Worm (Caenorhabditis elegans) whole organism, L3 larva: ENCODE results near the gene ops-1.
A peak's percentile ranks its signal among the peaks of the same experiment; 100 is the strongest.
"Not testable (repeated sequence)": the region's sequence is repeated elsewhere in the genome, so short reads cannot be mapped to it uniquely, and the experiment has no call there.

Experiments used
- R02D3.7 ChIP-seq: fragments of 150-350 bp; optimal IDR thresholded peaks from 2 replicates; lab custom pipeline; 2014; ENCODE audit warnings: missing biosample characterization, missing genetic modification characterization
- ZK546.5 ChIP-seq: sonication (generic microtip); optimal IDR thresholded peaks from 2 replicates; lab custom pipeline; 2017; ENCODE audit warnings: missing biosample characterization, missing genetic modification characterization
- ceh-16 ChIP-seq: sonication (generic microtip); optimal IDR thresholded peaks from 2 replicates; lab custom pipeline; 2017; ENCODE audit warnings: missing biosample characterization, missing genetic modification characterization
- ceh-28 ChIP-seq: fragments of 150-350 bp; optimal IDR thresholded peaks from 2 replicates; lab custom pipeline; 2014; ENCODE audit warnings: missing biosample characterization, missing genetic modification reagents, missing genetic modification characterization
- ceh-9 ChIP-seq: sonication (generic microtip); optimal IDR thresholded peaks from 2 replicates; lab custom pipeline; 2018; ENCODE audit warnings: missing biosample characterization, missing genetic modification characterization
- daf-12 ChIP-seq: fragments of 150-350 bp; optimal IDR thresholded peaks from 2 replicates; lab custom pipeline; 2014; ENCODE audit warnings: missing biosample characterization, missing genetic modification reagents, missing genetic modification characterization
- egl-5 ChIP-seq: fragments of 150-350 bp; optimal IDR thresholded peaks from 2 replicates; lab custom pipeline; 2017; ENCODE audit warnings: missing biosample characterization, missing genetic modification reagents, missing genetic modification characterization, inconsistent platforms
- elt-1 ChIP-seq: fragments of 150-350 bp; optimal IDR thresholded peaks from 2 replicates; lab custom pipeline; 2014; ENCODE audit warnings: missing biosample characterization, missing genetic modification characterization
- elt-2 ChIP-seq: sonication (generic microtip); optimal IDR thresholded peaks from 2 replicates; lab custom pipeline; 2016; ENCODE audit warnings: missing genetic modification reagents, mild to moderate bottlenecking, missing genetic modification characterization, missing compliant biosample characterization
- elt-3 ChIP-seq, 3 experiments: fragments of 150-350 bp in 1 of 3; sonication (generic microtip) in 2 of 3; optimal IDR thresholded peaks; 2 replicates in 2 of 3; 4 replicates in 1 of 3; lab custom pipeline; 2014 to 2017; ENCODE audit warnings: missing biosample characterization in 3 of 3, missing genetic modification characterization in 3 of 3
- fkh-2 ChIP-seq: fragments of 150-350 bp; optimal IDR thresholded peaks from 2 replicates; lab custom pipeline; 2014; ENCODE audit warnings: missing biosample characterization, missing genetic modification reagents, missing genetic modification characterization
- fos-1 ChIP-seq: fragments of 150-350 bp; optimal IDR thresholded peaks from 2 replicates; lab custom pipeline; 2014; ENCODE audit warnings: missing biosample characterization, missing genetic modification characterization
- hmg-11 ChIP-seq: sonication (generic microtip); optimal IDR thresholded peaks from 2 replicates; lab custom pipeline; 2016; ENCODE audit warnings: missing genetic modification characterization, missing compliant biosample characterization
- jun-1 ChIP-seq: fragments of 150-350 bp; optimal IDR thresholded peaks from 2 replicates; lab custom pipeline; 2014; ENCODE audit warnings: missing biosample characterization, missing genetic modification reagents, missing genetic modification characterization
- lin-39 ChIP-seq: fragments of 150-350 bp; optimal IDR thresholded peaks from 2 replicates; lab custom pipeline; 2018; ENCODE audit warnings: missing biosample characterization, missing genetic modification reagents, missing genetic modification characterization
- lsy-12 ChIP-seq: sonication (generic microtip); optimal IDR thresholded peaks from 2 replicates; lab custom pipeline; 2016; ENCODE audit warnings: mild to moderate bottlenecking, missing genetic modification characterization, missing compliant biosample characterization
- mdl-1 ChIP-seq: fragments of 150-350 bp; optimal IDR thresholded peaks from 2 replicates; lab custom pipeline; 2014; ENCODE audit warnings: missing biosample characterization, missing genetic modification characterization
- mml-1 ChIP-seq: fragments of 150-350 bp; sonication (generic microtip); optimal IDR thresholded peaks from 3 replicates; lab custom pipeline; 2014; ENCODE audit warnings: missing biosample characterization, missing genetic modification characterization
- nfya-1 ChIP-seq: sonication (generic microtip); optimal IDR thresholded peaks from 2 replicates; lab custom pipeline; 2017; ENCODE audit warnings: missing genetic modification characterization, mild to moderate bottlenecking, missing compliant biosample characterization, antibody characterized with exemption, moderate library complexity; ENCODE audit not compliant: insufficient read depth
- nhr-11 ChIP-seq: fragments of 150-350 bp; optimal IDR thresholded peaks from 2 replicates; lab custom pipeline; 2014; ENCODE audit warnings: missing biosample characterization, missing genetic modification characterization
- nhr-12 ChIP-seq: fragments of 150-350 bp; optimal IDR thresholded peaks from 2 replicates; lab custom pipeline; 2014; ENCODE audit warnings: missing biosample characterization, missing genetic modification characterization
- nhr-23 ChIP-seq: fragments of 150-350 bp; optimal IDR thresholded peaks from 2 replicates; lab custom pipeline; 2014; ENCODE audit warnings: missing biosample characterization, missing genetic modification reagents, missing genetic modification characterization
- nhr-237 ChIP-seq: fragments of 150-350 bp; optimal IDR thresholded peaks from 2 replicates; lab custom pipeline; 2014; ENCODE audit warnings: missing biosample characterization, missing genetic modification characterization
- nhr-28 ChIP-seq: fragments of 150-350 bp; optimal IDR thresholded peaks from 2 replicates; lab custom pipeline; 2014; ENCODE audit warnings: missing biosample characterization, missing genetic modification characterization
- nhr-43 ChIP-seq: sonication (generic microtip); optimal IDR thresholded peaks from 2 replicates; lab custom pipeline; 2016; ENCODE audit warnings: mild to moderate bottlenecking, missing genetic modification characterization, missing compliant biosample characterization; ENCODE audit not compliant: poor library complexity, severe bottlenecking
- nhr-67 ChIP-seq: fragments of 150-350 bp; optimal IDR thresholded peaks from 2 replicates; lab custom pipeline; 2014; ENCODE audit warnings: missing biosample characterization, missing genetic modification characterization
- nhr-77 ChIP-seq: fragments of 150-350 bp; optimal IDR thresholded peaks from 2 replicates; lab custom pipeline; 2014; ENCODE audit warnings: missing biosample characterization, missing genetic modification characterization
- pha-4 ChIP-seq: fragments of 150-350 bp; optimal IDR thresholded peaks from 2 replicates; lab custom pipeline; 2014; ENCODE audit warnings: missing biosample characterization, missing genetic modification reagents, missing genetic modification characterization
- pqm-1 ChIP-seq: fragments of 150-350 bp; optimal IDR thresholded peaks from 2 replicates; lab custom pipeline; 2017; ENCODE audit warnings: missing biosample characterization, missing genetic modification characterization, inconsistent platforms
- sea-2 ChIP-seq: fragments of 150-350 bp; sonication (generic microtip); optimal IDR thresholded peaks from 4 replicates; lab custom pipeline; 2014; ENCODE audit warnings: missing biosample characterization, missing genetic modification reagents, missing genetic modification characterization
- snpc-4 ChIP-seq: fragments of 150-350 bp; optimal IDR thresholded peaks from 2 replicates; lab custom pipeline; 2014; ENCODE audit warnings: missing biosample characterization, missing genetic modification characterization
- tbx-2 ChIP-seq: sonication (generic microtip); optimal IDR thresholded peaks from 2 replicates; lab custom pipeline; 2016; ENCODE audit warnings: mild to moderate bottlenecking, missing genetic modification characterization, missing compliant biosample characterization
- unc-39 ChIP-seq: sonication (generic microtip); optimal IDR thresholded peaks from 4 replicates; lab custom pipeline; 2017; ENCODE audit warnings: missing biosample characterization, missing genetic modification characterization
- zag-1 ChIP-seq: fragments of 150-350 bp; optimal IDR thresholded peaks from 2 replicates; lab custom pipeline; 2014; ENCODE audit warnings: missing biosample characterization, missing genetic modification characterization
- ztf-11 ChIP-seq: fragments of 150-350 bp; optimal IDR thresholded peaks from 2 replicates; lab custom pipeline; 2014; ENCODE audit warnings: missing biosample characterization, missing genetic modification characterization
- ztf-4 ChIP-seq: fragments of 150-350 bp; optimal IDR thresholded peaks from 2 replicates; lab custom pipeline; 2014; ENCODE audit warnings: missing biosample characterization, missing genetic modification characterization

Gene ops-1

ce11 chrIV:6254635-6255034, 29.5 kb downstream of the ops-1 start, which contains the start of gene T13A10.64:
T13A10.64 (plus strand) TSS chrIV:6254935.
- TF ChIP-seq unc-39 (tag; lab: Kevin White, UChicago) (no peak), pqm-1 (tag; lab: Kevin White, UChicago) (no peak), fos-1 (tag; lab: Kevin White, UChicago) (no peak), nhr-43 (tag; lab: Kevin White, UChicago) (no peak)

DNA sequence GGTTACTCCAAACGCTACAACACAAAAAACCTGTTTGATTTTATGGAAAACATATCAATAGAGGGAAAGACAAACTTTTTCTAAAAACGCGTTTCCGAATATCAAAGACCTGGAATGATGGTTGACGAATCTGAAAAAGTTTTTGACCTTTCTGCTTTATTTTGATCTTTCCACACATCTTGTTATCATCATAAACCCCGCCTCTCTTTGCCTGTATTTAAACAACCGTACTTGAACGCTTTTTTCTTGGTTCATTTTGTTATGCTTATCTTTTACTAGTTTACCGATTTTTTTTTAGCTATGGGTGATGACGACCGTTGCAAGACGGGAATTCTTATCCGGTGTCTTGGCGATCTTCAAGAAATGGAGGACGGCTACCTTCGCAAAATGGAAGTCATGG, 31.2 kb downstream of the ops-1 start, which contains the start of gene T13A10.2:
TSS of gene T13A10.2 (plus strand) at position 301 of the 400 bp plus-strand sequence.
- not testable (repeated sequence) for TF ChIP-seq nhr-237, daf-12, tbx-2 (tag; lab: Kevin White, UChicago)

ce11 chrIV:6249591-6249990, 34.6 kb downstream of the ops-1 start, which contains the start of gene F58F9.1:
F58F9.1 (plus strand) TSS chrIV:6249841.
- TF ChIP-seq nfya-1 (peak; percentile 19), ZK546.5 (no peak), lin-39 (tag; lab: Kevin White, UChicago) (peak; percentile 36)

DNA sequence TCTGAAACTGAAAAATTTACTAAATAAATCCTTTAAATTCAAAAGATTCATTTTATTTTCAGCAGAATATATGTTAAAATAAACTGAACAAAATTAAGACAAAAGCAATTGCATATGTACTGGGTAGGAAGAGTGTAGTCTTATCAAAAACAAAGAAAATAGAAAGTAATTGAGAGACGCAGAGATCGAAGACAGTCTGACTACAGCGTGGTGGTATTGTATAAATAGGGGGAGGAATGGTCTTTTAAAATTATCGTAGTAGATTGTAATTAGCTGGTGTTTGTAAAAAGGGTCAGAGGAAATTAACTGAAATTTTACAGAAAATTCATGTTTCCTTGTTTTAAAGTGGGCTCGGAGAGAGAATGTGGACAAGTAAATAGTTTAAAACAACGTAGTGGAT, 35.7 kb downstream of the ops-1 start, which contains the start of gene acox-3:
TSS of gene acox-3 (minus strand) at position 7 of the 400 bp plus-strand sequence.
- TF ChIP-seq nhr-11, result no peak
- no peak for TF ChIP-seq nhr-23 (tag; lab: Kevin White, UChicago)
- no peak for TF ChIP-seq lsy-12
- TF ChIP-seq pqm-1 (tag; lab: Kevin White, UChicago), result peak; percentile 57
- no peak for TF ChIP-seq snpc-4 (tag; lab: Kevin White, UChicago)
- no peak for TF ChIP-seq nhr-77 (tag; lab: Kevin White, UChicago)
- TF ChIP-seq ztf-4 (tag; lab: Kevin White, UChicago), result no peak
- TF ChIP-seq elt-2 (tag; lab: Kevin White, UChicago), result peak; percentile 77
- no peak for TF ChIP-seq ZK546.5
- TF ChIP-seq fkh-2 (tag; lab: Kevin White, UChicago), result no peak
- peak; percentile 43 for TF ChIP-seq pha-4
- TF ChIP-seq nhr-67 (tag; lab: Kevin White, UChicago), result no peak
- peak; percentile 0 for TF ChIP-seq ceh-28
- TF ChIP-seq, all 47 proteins: peak for 4

DNA sequence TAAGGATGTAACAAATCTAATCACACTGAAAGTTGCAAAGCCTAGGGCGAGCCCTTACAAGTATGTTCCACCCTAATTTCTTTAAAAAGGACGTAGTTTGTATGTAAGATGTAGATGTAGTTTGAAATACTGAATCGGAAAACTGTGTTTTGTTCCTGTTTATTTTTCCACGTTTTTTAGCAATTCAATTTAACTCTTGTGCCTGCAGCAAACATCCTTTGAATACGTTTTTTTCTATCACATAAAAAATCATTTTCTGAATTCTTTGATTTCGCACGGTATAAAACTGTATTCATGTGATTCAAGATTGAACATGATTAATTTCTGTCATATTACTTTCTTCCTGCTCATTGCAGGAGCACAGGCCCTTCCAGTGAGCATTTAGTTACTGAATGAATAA, 44.2 kb downstream of the ops-1 start, which contains the start of gene F58F9.9:
TSS of gene F58F9.9 (plus strand) at position 301 of the 400 bp plus-strand sequence.
- TF ChIP-seq elt-1 (tag; lab: Kevin White, UChicago) (no peak), ceh-16 (no peak), ceh-28 (no peak), ztf-11 (tag; lab: Kevin White, UChicago) (no peak), nhr-28 (tag; lab: Kevin White, UChicago) (no peak), elt-3 (tag; optimal IDR thresholded peaks at IDR 0.05; lab: Kevin White, UChicago) (no peak), unc-39 (tag; lab: Kevin White, UChicago) (no peak), lsy-12 (no peak), mml-1 (tag; lab: Kevin White, UChicago) (no peak), jun-1 (tag; lab: Kevin White, UChicago) (no peak), elt-2 (tag; lab: Kevin White, UChicago) (no peak)

- TF ChIP-seq ztf-11 (tag; lab: Kevin White, UChicago) (no peak), R02D3.7 (no peak), mdl-1 (tag; lab: Kevin White, UChicago) (no peak), mml-1 (tag; lab: Kevin White, UChicago) (no peak), nhr-12 (tag; lab: Kevin White, UChicago) (no peak), elt-1 (tag; lab: Kevin White, UChicago) (no peak), hmg-11 (no peak), nhr-67 (tag; lab: Kevin White, UChicago) (no peak), egl-5 (tag; lab: Kevin White, UChicago) (no peak), nhr-28 (tag; lab: Kevin White, UChicago) (no peak), ZK546.5 (no peak), ceh-28 (no peak), nhr-77 (tag; lab: Kevin White, UChicago) (no peak), zag-1 (tag; lab: Kevin White, UChicago) (no peak), ceh-9 (tag; lab: Kevin White, UChicago) (no peak), nhr-23 (tag; lab: Kevin White, UChicago) (no peak), sea-2 (GFP tag; lab: Kevin White, UChicago) (no peak)
- TF ChIP-seq, all 47 proteins: peak for 0
Measured at ce11 chrIV:6237508-6238227, 46.5 kb downstream of the ops-1 start, which contains the start of the genes F58F9.6 and F58F9.8. F58F9.6 (minus strand) TSS chrIV:6237608. F58F9.8 (plus strand) TSS chrIV:6238177.
